Worm (Caenorhabditis elegans) whole organism, midembryonic: Measurements from ENCODE around the gene sams-4.

ENCODE experiments used
- T22C8.4 ChIP-seq: fragments of 200-800 bp; sonication (Bioruptor generic); IDR thresholded peaks from 2 replicates; pipeline ENCODE4 v1.3.6; 2022; ENCODE audit warnings: missing genetic modification characterization, missing compliant biosample characterization
- med-1 ChIP-seq: sonication (generic microtip); optimal IDR thresholded peaks from 2 replicates; lab custom pipeline; 2017; ENCODE audit warnings: missing genetic modification characterization, mild to moderate bottlenecking, missing compliant biosample characterization, antibody characterized with exemption, missing genetic modification reagents; ENCODE audit not compliant: insufficient read depth

ce11 chrIV:5796694-5797093 lies 49.5 kb downstream of the sams-4 start, which contains the start of gene C31H1.5:
- TF ChIP-seq med-1 (GFP tag; lab: Kevin White, UChicago) (no peak), T22C8.4 (GFP tag; lab: Robert Waterston, UW) (no peak)
